Fruit fly (Drosophila melanogaster) whole organism, embryonic: ENCODE measurements around the gene CG8907.

Experiments used
- Aef1 ChIP-seq: fragments of 200-800 bp; sonication (Bioruptor generic); IDR thresholded peaks from 3 replicates; pipeline ENCODE4 v1.3.6; 2022; ENCODE audit warnings: missing biosample characterization, missing genetic modification characterization
- Asciz ChIP-seq: fragments of 200-800 bp; sonication (Bioruptor generic); optimal IDR thresholded peaks from 2 replicates; lab custom pipeline; 2017; ENCODE audit warnings: missing biosample characterization, mild to moderate bottlenecking, missing genetic modification characterization, missing genetic modification reagents
- Awh ChIP-seq: fragments of 200-800 bp; sonication (Bioruptor generic); IDR thresholded peaks from 2 replicates; pipeline ENCODE4, ENCODE4 v1.3.6; 2022; ENCODE audit warnings: missing biosample characterization, missing genetic modification characterization
- CG13287 ChIP-seq: fragments of 200-800 bp; sonication (Bioruptor generic); IDR thresholded peaks from 2 replicates; pipeline ENCODE4 v1.3.6; 2022; ENCODE audit warnings: missing biosample characterization, missing genetic modification characterization; ENCODE audit not compliant: partially characterized antibody
- CG13775 ChIP-seq: fragments of 200-800 bp; sonication (Bioruptor generic); optimal IDR thresholded peaks from 3 replicates; lab custom pipeline; 2017; ENCODE audit warnings: missing biosample characterization, mild to moderate bottlenecking, missing genetic modification characterization
- CG15479 ChIP-seq: fragments of 200-800 bp; sonication (Bioruptor generic); optimal IDR thresholded peaks from 3 replicates; lab custom pipeline; 2019; ENCODE audit warnings: missing biosample characterization, mild to moderate bottlenecking, missing genetic modification characterization, moderate library complexity
- CG16813 ChIP-seq: fragments of 200-800 bp; sonication (Bioruptor generic); IDR thresholded peaks from 3 replicates; pipeline ENCODE4 v1.3.6; 2022; ENCODE audit warnings: missing biosample characterization, missing genetic modification characterization; ENCODE audit not compliant: partially characterized antibody
- CG17359 ChIP-seq: fragments of 200-800 bp; sonication (Bioruptor generic); optimal IDR thresholded peaks from 3 replicates; lab custom pipeline; 2018; ENCODE audit warnings: missing biosample characterization, mild to moderate bottlenecking, missing genetic modification characterization, moderate library complexity
- CG17361 ChIP-seq: fragments of 200-800 bp; sonication (Bioruptor generic); IDR thresholded peaks from 3 replicates; pipeline ENCODE4 v1.3.6; 2022; ENCODE audit warnings: missing biosample characterization, missing genetic modification characterization
- CG17568 ChIP-seq: fragments of 200-800 bp; sonication (Bioruptor generic); optimal IDR thresholded peaks from 2 replicates; lab custom pipeline; 2018; ENCODE audit warnings: missing biosample characterization, mild to moderate bottlenecking, missing genetic modification characterization, moderate library complexity
- CG2116 ChIP-seq: fragments of 200-800 bp; sonication (Bioruptor generic); optimal IDR thresholded peaks from 3 replicates; lab custom pipeline; 2018; ENCODE audit warnings: missing biosample characterization, mild to moderate bottlenecking, missing genetic modification characterization
- CG4404 ChIP-seq: fragments of 200-800 bp; sonication (Bioruptor generic); IDR thresholded peaks from 2 replicates; pipeline ENCODE4 v1.3.6; 2022; ENCODE audit warnings: missing biosample characterization, missing genetic modification characterization
- CG6175 ChIP-seq: fragments of 200-800 bp; sonication (Bioruptor generic); IDR thresholded peaks from 3 replicates; pipeline ENCODE4 v1.3.6; 2022; ENCODE audit warnings: missing biosample characterization, missing genetic modification characterization
- CG7357 ChIP-seq: fragments of 200-800 bp; sonication (Bioruptor generic); IDR thresholded peaks from 3 replicates; pipeline ENCODE4 v1.3.6; 2022; ENCODE audit warnings: missing biosample characterization, missing genetic modification characterization
- CoRest ChIP-seq: fragments of 200-800 bp; sonication (Bioruptor generic); optimal IDR thresholded peaks from 3 replicates; lab custom pipeline; 2018; ENCODE audit warnings: missing biosample characterization, mild to moderate bottlenecking, missing genetic modification characterization, moderate library complexity
- Deaf1 ChIP-seq: fragments of 200-800 bp; optimal IDR thresholded peaks from 3 replicates; lab custom pipeline; 2019; ENCODE audit warnings: missing biosample characterization, mild to moderate bottlenecking, missing genetic modification characterization, moderate library complexity
- Gsc ChIP-seq: fragments of 200-800 bp; sonication (Bioruptor generic); IDR thresholded peaks from 2 replicates; pipeline ENCODE4 v1.3.6; 2022; ENCODE audit warnings: missing biosample characterization, missing genetic modification characterization
- HLHmδ ChIP-seq: fragments of 200-800 bp; sonication (Bioruptor generic); optimal IDR thresholded peaks from 2 replicates; lab custom pipeline; 2018; ENCODE audit warnings: missing biosample characterization, mild to moderate bottlenecking, missing genetic modification characterization, moderate library complexity
- Lim3 ChIP-seq: fragments of 200-800 bp; sonication (Bioruptor generic); IDR thresholded peaks from 2 replicates; pipeline ENCODE4 v1.3.6; 2022; ENCODE audit warnings: missing biosample characterization, missing genetic modification characterization
- NK7.1 ChIP-seq: fragments of 200-800 bp; sonication (Bioruptor generic); optimal IDR thresholded peaks from 3 replicates; lab custom pipeline; 2016; ENCODE audit warnings: missing biosample characterization, missing genetic modification characterization
- Nf-YB ChIP-seq: fragments of 200-800 bp; sonication (Bioruptor generic); optimal IDR thresholded peaks from 3 replicates; lab custom pipeline; 2019; ENCODE audit warnings: missing biosample characterization, mild to moderate bottlenecking, missing genetic modification characterization, moderate library complexity
- Rx ChIP-seq: fragments of 200-800 bp; sonication (Bioruptor generic); IDR thresholded peaks from 2 replicates; pipeline ENCODE4 v1.3.6; 2022; ENCODE audit warnings: missing biosample characterization, missing genetic modification characterization
- Sry-δ ChIP-seq: fragments of 200-800 bp; sonication (Bioruptor generic); optimal IDR thresholded peaks from 2 replicates; lab custom pipeline; 2016; ENCODE audit warnings: missing biosample characterization, missing genetic modification characterization
- Ssrp ChIP-seq: fragments of 200-800 bp; sonication (Bioruptor generic); optimal IDR thresholded peaks from 2 replicates; lab custom pipeline; 2018; ENCODE audit warnings: missing biosample characterization, mild to moderate bottlenecking, missing genetic modification characterization, moderate library complexity
- TFAM ChIP-seq: fragments of 200-800 bp; sonication (Bioruptor generic); optimal IDR thresholded peaks from 2 replicates; lab custom pipeline; 2017; ENCODE audit warnings: missing biosample characterization, missing genetic modification characterization, inconsistent platforms
- Tbp ChIP-seq: fragments of >200 bp; optimal IDR thresholded peaks from 2 replicates; lab custom pipeline; 2018; ENCODE audit warnings: missing biosample characterization, missing genetic modification characterization
- Vsx1 ChIP-seq: fragments of 200-800 bp; sonication (Bioruptor generic); optimal IDR thresholded peaks from 2 replicates; lab custom pipeline; 2017; ENCODE audit warnings: missing biosample characterization, mild to moderate bottlenecking, missing genetic modification characterization, missing genetic modification reagents
- Xrp1 ChIP-seq: fragments of 200-800 bp; sonication (Bioruptor generic); IDR thresholded peaks from 2 replicates; pipeline ENCODE4 v1.3.6; 2022; ENCODE audit warnings: missing biosample characterization, missing genetic modification characterization
- ap ChIP-seq: fragments of 200-800 bp; sonication (Bioruptor generic); IDR thresholded peaks from 2 replicates; pipeline ENCODE4 v1.3.6; 2022; ENCODE audit warnings: missing biosample characterization, missing genetic modification characterization
- az2 ChIP-seq: fragments of 200-800 bp; sonication (Bioruptor generic); optimal IDR thresholded peaks from 3 replicates; lab custom pipeline; 2016; ENCODE audit warnings: missing biosample characterization, missing genetic modification characterization
- bigmax ChIP-seq: fragments of 200-800 bp; sonication (Bioruptor generic); optimal IDR thresholded peaks from 2 replicates; lab custom pipeline; 2018; ENCODE audit warnings: missing biosample characterization, mild to moderate bottlenecking, missing genetic modification characterization
- cad ChIP-seq: fragments of >200 bp; optimal IDR thresholded peaks from 2 replicates; lab custom pipeline; 2017; ENCODE audit warnings: missing biosample characterization, missing genetic modification characterization
- chinmo ChIP-seq: fragments of 200-800 bp; sonication (Bioruptor generic); IDR thresholded peaks from 4 replicates; pipeline ENCODE4 v1.3.6; 2022; ENCODE audit warnings: missing biosample characterization, missing genetic modification characterization; ENCODE audit not compliant: partially characterized antibody
- cwo ChIP-seq: fragments of 200-800 bp; sonication (Bioruptor generic); optimal IDR thresholded peaks from 3 replicates; lab custom pipeline; 2017; ENCODE audit warnings: missing biosample characterization, missing genetic modification characterization, mild to moderate bottlenecking, moderate library complexity, missing genetic modification reagents
- dan ChIP-seq: fragments of 200-800 bp; sonication (Bioruptor generic); IDR thresholded peaks from 2 replicates; pipeline ENCODE4 v1.3.6; 2022; ENCODE audit warnings: missing biosample characterization, missing genetic modification characterization
- dmrt11E ChIP-seq: fragments of 200-800 bp; sonication (Bioruptor generic); optimal IDR thresholded peaks from 3 replicates; lab custom pipeline; 2018; ENCODE audit warnings: missing biosample characterization, mild to moderate bottlenecking, missing genetic modification characterization, moderate library complexity
- gcm2 ChIP-seq: fragments of 200-800 bp; sonication (Bioruptor generic); optimal IDR thresholded peaks from 2 replicates; lab custom pipeline; 2016; ENCODE audit warnings: missing biosample characterization, missing genetic modification characterization
- gfzf ChIP-seq: fragments of 200-800 bp; sonication (Bioruptor generic); optimal IDR thresholded peaks from 2 replicates; lab custom pipeline; 2016; ENCODE audit warnings: missing biosample characterization, mild to moderate bottlenecking, missing genetic modification characterization, moderate library complexity
- ham ChIP-seq: fragments of 200-800 bp; sonication (Bioruptor generic); IDR thresholded peaks from 2 replicates; pipeline ENCODE4 v1.3.6; 2022; ENCODE audit warnings: missing biosample characterization, missing genetic modification characterization
- lola ChIP-seq, 3 experiments: fragments of >200 bp in 2 of 3; fragments of 200-800 bp in 1 of 3; sonication (Bioruptor generic) in 1 of 3; optimal IDR thresholded peaks; 2 replicates each; lab custom pipeline; 2017 to 2019; ENCODE audit warnings: missing biosample characterization in 3 of 3, missing genetic modification characterization in 3 of 3, mild to moderate bottlenecking in 1 of 3, moderate library complexity in 1 of 3
- mam ChIP-seq: fragments of 200-800 bp; sonication (Bioruptor generic); optimal IDR thresholded peaks from 3 replicates; lab custom pipeline; 2016; ENCODE audit warnings: missing biosample characterization, missing genetic modification characterization
- nau ChIP-seq: fragments of 200-800 bp; sonication (Bioruptor generic); optimal IDR thresholded peaks from 3 replicates; lab custom pipeline; 2017; ENCODE audit warnings: missing biosample characterization, mild to moderate bottlenecking, missing genetic modification characterization, missing genetic modification reagents
- p53 ChIP-seq: fragments of 200-800 bp; sonication (Bioruptor generic); optimal IDR thresholded peaks from 2 replicates; lab custom pipeline; 2016; ENCODE audit warnings: missing biosample characterization, missing genetic modification characterization
- pros ChIP-seq: fragments of 200-800 bp; sonication (Bioruptor generic); optimal IDR thresholded peaks from 3 replicates; lab custom pipeline; 2019; ENCODE audit warnings: missing biosample characterization, mild to moderate bottlenecking, missing genetic modification characterization, moderate library complexity
- scrt ChIP-seq: fragments of 200-800 bp; sonication (Bioruptor generic); optimal IDR thresholded peaks from 2 replicates; lab custom pipeline; 2018; ENCODE audit warnings: missing biosample characterization, mild to moderate bottlenecking, missing genetic modification characterization, moderate library complexity
- sd ChIP-seq: fragments of 200-800 bp; sonication (Bioruptor generic); optimal IDR thresholded peaks from 3 replicates; lab custom pipeline; 2018; ENCODE audit warnings: missing biosample characterization, mild to moderate bottlenecking, missing genetic modification characterization, moderate library complexity
- slbo ChIP-seq: fragments of 200-800 bp; sonication (Bioruptor generic); IDR thresholded peaks from 2 replicates; pipeline ENCODE4 v1.3.6; 2022; ENCODE audit warnings: missing biosample characterization, missing genetic modification characterization
- ssp ChIP-seq: fragments of 200-800 bp; sonication (Bioruptor generic); IDR thresholded peaks from 2 replicates; pipeline ENCODE4 v1.3.6; 2022; ENCODE audit warnings: missing biosample characterization, missing genetic modification characterization
- vvl ChIP-seq: fragments of 200-800 bp; sonication (Bioruptor generic); IDR thresholded peaks from 2 replicates; pipeline ENCODE4 v1.3.6; 2022; ENCODE audit warnings: missing biosample characterization, missing genetic modification characterization

The CG8907 gene

DNA sequence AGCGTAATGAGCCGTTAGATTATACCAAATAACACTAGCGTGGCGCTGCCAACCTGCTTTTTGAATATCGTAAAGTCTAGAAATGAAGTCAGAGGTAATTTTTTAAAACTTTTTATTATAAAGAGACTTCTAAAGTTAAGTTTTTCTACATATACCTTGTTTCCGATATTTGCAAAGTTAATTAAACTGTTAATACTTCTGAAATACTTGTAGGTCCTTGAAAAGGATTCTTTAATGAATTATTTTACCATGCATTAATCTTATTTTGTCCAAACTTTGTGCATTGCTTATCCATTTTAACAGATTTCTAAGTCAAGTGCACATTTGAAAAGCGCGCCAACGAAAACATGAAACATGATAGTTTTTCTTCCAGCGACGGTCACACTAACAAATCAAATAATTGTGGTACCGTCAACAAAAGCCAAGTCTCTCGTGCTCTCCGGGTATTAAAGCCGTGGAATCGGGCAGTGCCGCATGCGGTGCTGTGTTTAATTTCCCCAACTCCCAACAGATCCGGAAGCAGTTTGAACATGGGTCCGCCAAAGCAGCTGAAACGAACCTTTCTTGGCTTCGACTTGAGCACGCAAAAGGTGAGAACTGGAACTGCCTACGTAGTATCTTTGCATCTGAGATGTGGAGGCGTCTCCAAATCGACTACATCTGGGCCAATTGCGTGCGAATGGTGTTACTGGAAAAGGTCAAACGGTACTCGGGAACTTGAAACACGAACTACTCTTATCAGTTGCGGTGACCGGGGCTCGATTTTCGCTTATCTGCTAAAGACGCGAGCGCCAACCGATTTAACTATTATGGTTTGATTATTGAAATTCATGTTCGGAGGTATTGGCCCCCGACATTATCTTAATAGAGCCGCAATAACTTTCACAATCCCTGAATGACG, 11.8 kb upstream of the CG8907 start, which contains the start of the genes EMC2A and CG3534 (continued):
- peak; percentile 64 for TF ChIP-seq Deaf1 (tag; lab: Kevin White, UChicago)
- no peak for TF ChIP-seq CG6175 (GFP tag; lab: Robert Waterston, UW)
- no peak for TF ChIP-seq CG13775 (GFP tag; lab: Kevin White, UChicago)
- TF ChIP-seq pros (GFP tag; lab: Kevin White, UChicago) = no peak
- peak; percentile 31 for TF ChIP-seq Sry-δ
- no peak for TF ChIP-seq cwo
- no peak for TF ChIP-seq CG2116 (GFP tag; lab: Kevin White, UChicago)
- no peak for TF ChIP-seq CoRest (tag; lab: Kevin White, UChicago)
- no peak for TF ChIP-seq Vsx1 (GFP tag; lab: Kevin White, UChicago)
- no peak for TF ChIP-seq dan (GFP tag; lab: Robert Waterston, UW)
- TF ChIP-seq Ssrp = no peak
- TF ChIP-seq ssp (GFP tag; lab: Robert Waterston, UW) = no peak
- no peak for TF ChIP-seq ham (GFP tag; lab: Robert Waterston, UW)
- TF ChIP-seq CG4404 (GFP tag; lab: Robert Waterston, UW) = no peak
- no peak for TF ChIP-seq CG17568 (GFP tag; lab: Kevin White, UChicago)
- TF ChIP-seq Lim3 (GFP tag; lab: Robert Waterston, UW) = no peak
- TF ChIP-seq gfzf (GFP tag; lab: Kevin White, UChicago) = peak; percentile 80
- TF ChIP-seq NK7.1 (GFP tag; lab: Kevin White, UChicago) = peak; percentile 3
- TF ChIP-seq TFAM = no peak
- no peak for TF ChIP-seq lola (GFP tag; optimal IDR thresholded peaks at IDR 0.05; lab: Kevin White, UChicago)
- no peak for TF ChIP-seq Tbp
- peak; percentile 3 for TF ChIP-seq Asciz (GFP tag; lab: Kevin White, UChicago)
- peak; percentile 44; the same call in 1 of the 2 replicates for TF ChIP-seq Xrp1 (GFP tag; lab: Robert Waterston, UW)
- TF ChIP-seq Aef1 = no peak
- no peak for TF ChIP-seq Gsc (GFP tag; lab: Robert Waterston, UW)
- TF ChIP-seq bigmax (GFP tag; lab: Kevin White, UChicago) = no peak
- no peak for TF ChIP-seq gcm2 (GFP tag; lab: Kevin White, UChicago)
- TF ChIP-seq mam = peak; percentile 38
- no peak for TF ChIP-seq Nf-YB
- TF ChIP-seq p53 (GFP tag; lab: Kevin White, UChicago) = peak; percentile 10
- no peak for TF ChIP-seq dmrt11E
- TF ChIP-seq slbo (GFP tag; lab: Robert Waterston, UW) = no peak
- TF ChIP-seq CG17361 (GFP tag; lab: Robert Waterston, UW) = no peak; the same call in 2 of the 3 replicates
- TF ChIP-seq scrt (GFP tag; lab: Kevin White, UChicago) = no peak
- TF ChIP-seq Rx (GFP tag; lab: Robert Waterston, UW) = no peak
- peak; percentile 18; the same call in 1 of the 2 replicates for TF ChIP-seq vvl (GFP tag; lab: Robert Waterston, UW)
- no peak for TF ChIP-seq CG7357 (GFP tag; lab: Robert Waterston, UW)
- TF ChIP-seq ap (GFP tag; lab: Robert Waterston, UW) = no peak
- TF ChIP-seq sd (tag; lab: Kevin White, UChicago) = no peak
- TF ChIP-seq CG16813 (GFP tag; lab: Robert Waterston, UW) = no peak
- TF ChIP-seq nau (GFP tag; lab: Kevin White, UChicago) = no peak
- TF ChIP-seq CG15479 (GFP tag; lab: Kevin White, UChicago) = no peak
- no peak for TF ChIP-seq chinmo (GFP tag; lab: Robert Waterston, UW)
- peak; percentile 26; the same call in 1 of the 2 replicates for TF ChIP-seq CG13287 (GFP tag; lab: Robert Waterston, UW)
- TF ChIP-seq cad (GFP tag; lab: Kevin White, UChicago) = no peak
- TF ChIP-seq Awh (GFP tag; lab: Robert Waterston, UW) = 0 out of 2 replicates have a peak, but pooled peaks have one; percentile 18
- TF ChIP-seq CG17359 (tag; lab: Kevin White, UChicago) = peak; percentile 8
- TF ChIP-seq az2 (GFP tag; lab: Kevin White, UChicago) = no peak
- no peak for TF ChIP-seq HLHmδ
